Worm (Caenorhabditis elegans) whole organism, late embryonic: ENCODE data around the gene T21B4.15.

Experiments used
- C08G9.2 ChIP-seq: sonication (generic microtip); optimal IDR thresholded peaks from 2 replicates; lab custom pipeline; 2016; ENCODE audit warnings: mild to moderate bottlenecking, missing genetic modification characterization, moderate library complexity, missing compliant biosample characterization
- C38D4.7 ChIP-seq: fragments of 200-800 bp; sonication (Bioruptor generic); optimal IDR thresholded peaks from 2 replicates; lab custom pipeline; 2018; ENCODE audit warnings: mild to moderate bottlenecking, missing genetic modification characterization, moderate library complexity, missing compliant biosample characterization
- K09A11.1 ChIP-seq: sonication (generic microtip); optimal IDR thresholded peaks from 2 replicates; lab custom pipeline; 2017; ENCODE audit warnings: antibody characterized with exemption, mild to moderate bottlenecking, missing genetic modification characterization, missing compliant biosample characterization; ENCODE audit not compliant: insufficient read depth
- T23F11.4 ChIP-seq: fragments of 200-800 bp; sonication (Bioruptor generic); optimal IDR thresholded peaks from 2 replicates; lab custom pipeline; 2018; ENCODE audit warnings: mild to moderate bottlenecking, missing genetic modification characterization, missing compliant biosample characterization
- ahr-1 ChIP-seq: sonication (generic microtip); optimal IDR thresholded peaks from 2 replicates; lab custom pipeline; 2016; ENCODE audit warnings: missing genetic modification characterization, missing compliant biosample characterization
- ama-1 ChIP-seq: fragments of 150-350 bp; optimal IDR thresholded peaks from 2 replicates; lab custom pipeline; 2014
- ceh-14 ChIP-seq: sonication (generic microtip); optimal IDR thresholded peaks from 2 replicates; lab custom pipeline; 2016; ENCODE audit warnings: missing genotype, missing genetic modification characterization, missing compliant biosample characterization
- ceh-2 ChIP-seq: sonication (generic microtip); optimal IDR thresholded peaks from 2 replicates; lab custom pipeline; 2016; ENCODE audit warnings: missing genotype, missing genetic modification characterization, missing compliant biosample characterization
- ceh-22 ChIP-seq: sonication (generic microtip); optimal IDR thresholded peaks from 2 replicates; lab custom pipeline; 2017; ENCODE audit warnings: missing biosample characterization, missing genetic modification characterization
- ceh-24 ChIP-seq: sonication (generic microtip); optimal IDR thresholded peaks from 2 replicates; lab custom pipeline; 2016; ENCODE audit warnings: mild to moderate bottlenecking, missing genetic modification characterization, missing compliant biosample characterization
- ceh-31 ChIP-seq: sonication (generic microtip); optimal IDR thresholded peaks from 2 replicates; lab custom pipeline; 2016; ENCODE audit warnings: missing genetic modification characterization, missing compliant biosample characterization
- ceh-34 ChIP-seq: sonication (generic microtip); optimal IDR thresholded peaks from 2 replicates; lab custom pipeline; 2016; ENCODE audit warnings: mild to moderate bottlenecking, missing genetic modification characterization, missing compliant biosample characterization
- ceh-48 ChIP-seq: sonication (generic microtip); optimal IDR thresholded peaks from 2 replicates; lab custom pipeline; 2016; ENCODE audit warnings: missing genetic modification characterization, inconsistent platforms, missing compliant biosample characterization
- ceh-6 ChIP-seq: fragments of 200-800 bp; sonication (Bioruptor generic); optimal IDR thresholded peaks from 2 replicates; lab custom pipeline; 2018; ENCODE audit warnings: mild to moderate bottlenecking, missing genetic modification characterization, missing compliant biosample characterization
- che-1 ChIP-seq: sonication (generic microtip); optimal IDR thresholded peaks from 2 replicates; lab custom pipeline; 2016; ENCODE audit warnings: mild to moderate bottlenecking, missing genetic modification characterization, missing compliant biosample characterization
- dve-1 ChIP-seq: sonication (generic microtip); optimal IDR thresholded peaks from 2 replicates; lab custom pipeline; 2017; ENCODE audit warnings: antibody characterized with exemption, mild to moderate bottlenecking, missing genetic modification characterization, missing compliant biosample characterization
- elt-2 ChIP-seq: sonication (generic microtip); optimal IDR thresholded peaks from 2 replicates; lab custom pipeline; 2016; ENCODE audit warnings: missing genetic modification reagents, missing genetic modification characterization, missing compliant biosample characterization
- ets-4 ChIP-seq: sonication (generic microtip); optimal IDR thresholded peaks from 2 replicates; lab custom pipeline; 2016; ENCODE audit warnings: missing genetic modification characterization, missing compliant biosample characterization
- fkh-6 ChIP-seq: sonication (generic microtip); optimal IDR thresholded peaks from 2 replicates; lab custom pipeline; 2016; ENCODE audit warnings: missing genetic modification characterization, missing compliant biosample characterization
- hlh-6 ChIP-seq: sonication (generic microtip); optimal IDR thresholded peaks from 2 replicates; lab custom pipeline; 2016; ENCODE audit warnings: missing genotype, missing genetic modification characterization, missing compliant biosample characterization
- lim-6 ChIP-seq: sonication (generic microtip); optimal IDR thresholded peaks from 2 replicates; lab custom pipeline; 2016; ENCODE audit warnings: missing genetic modification characterization, missing compliant biosample characterization
- lin-11 ChIP-seq: fragments of 200-800 bp; sonication (Bioruptor generic); optimal IDR thresholded peaks from 2 replicates; lab custom pipeline; 2018; ENCODE audit warnings: mild to moderate bottlenecking, missing genetic modification characterization, missing compliant biosample characterization
- madf-2 ChIP-seq: sonication (generic microtip); optimal IDR thresholded peaks from 2 replicates; lab custom pipeline; 2017; ENCODE audit warnings: missing genetic modification characterization, missing compliant biosample characterization
- mec-3 ChIP-seq: sonication (generic microtip); optimal IDR thresholded peaks from 2 replicates; lab custom pipeline; 2016; ENCODE audit warnings: borderline replicate concordance, missing genetic modification characterization, missing compliant biosample characterization
- odd-2 ChIP-seq: sonication (generic microtip); optimal IDR thresholded peaks from 2 replicates; lab custom pipeline; 2017; ENCODE audit warnings: antibody characterized with exemption, mild to moderate bottlenecking, missing genetic modification characterization, missing compliant biosample characterization
- pat-9 ChIP-seq: fragments of 200-800 bp; sonication (Bioruptor generic); optimal IDR thresholded peaks from 2 replicates; lab custom pipeline; 2018; ENCODE audit warnings: mild to moderate bottlenecking, missing genetic modification characterization, moderate library complexity, missing compliant biosample characterization
- pqm-1 ChIP-seq: sonication (generic microtip); optimal IDR thresholded peaks from 2 replicates; lab custom pipeline; 2016; ENCODE audit warnings: missing genetic modification characterization, missing compliant biosample characterization
- pros-1 ChIP-seq: fragments of 150-350 bp; optimal IDR thresholded peaks from 2 replicates; lab custom pipeline; 2014; ENCODE audit warnings: missing biosample characterization, missing genetic modification reagents, missing genetic modification characterization
- rnt-1 ChIP-seq: sonication (generic microtip); optimal IDR thresholded peaks from 2 replicates; lab custom pipeline; 2016; ENCODE audit warnings: missing genetic modification characterization, missing compliant biosample characterization
- ttx-3 ChIP-seq: sonication (generic microtip); optimal IDR thresholded peaks from 2 replicates; lab custom pipeline; 2016; ENCODE audit warnings: missing genetic modification reagents, missing genetic modification characterization, missing compliant biosample characterization
- unc-42 ChIP-seq: sonication (generic microtip); optimal IDR thresholded peaks from 2 replicates; lab custom pipeline; 2016; ENCODE audit warnings: missing genotype, missing genetic modification characterization, missing compliant biosample characterization
- unc-55 ChIP-seq: sonication (generic microtip); optimal IDR thresholded peaks from 2 replicates; lab custom pipeline; 2017; ENCODE audit warnings: missing biosample characterization, missing genetic modification reagents, missing genetic modification characterization
- unc-86 ChIP-seq: sonication (generic microtip); optimal IDR thresholded peaks from 2 replicates; lab custom pipeline; 2016; ENCODE audit warnings: missing genetic modification characterization, missing compliant biosample characterization
- ztf-16 ChIP-seq: sonication (generic microtip); optimal IDR thresholded peaks from 2 replicates; lab custom pipeline; 2017; ENCODE audit warnings: missing genetic modification characterization, missing compliant biosample characterization

Gene T21B4.15

ce11 chrII:12465557-12465956, 24.4 kb upstream of the T21B4.15 start, which contains the start of gene sre-37:
TSS of gene sre-37 (plus strand) at chrII:12465857.
- TF ChIP-seq che-1, result no peak
- TF ChIP-seq, all 69 proteins: peak for 0

DNA sequence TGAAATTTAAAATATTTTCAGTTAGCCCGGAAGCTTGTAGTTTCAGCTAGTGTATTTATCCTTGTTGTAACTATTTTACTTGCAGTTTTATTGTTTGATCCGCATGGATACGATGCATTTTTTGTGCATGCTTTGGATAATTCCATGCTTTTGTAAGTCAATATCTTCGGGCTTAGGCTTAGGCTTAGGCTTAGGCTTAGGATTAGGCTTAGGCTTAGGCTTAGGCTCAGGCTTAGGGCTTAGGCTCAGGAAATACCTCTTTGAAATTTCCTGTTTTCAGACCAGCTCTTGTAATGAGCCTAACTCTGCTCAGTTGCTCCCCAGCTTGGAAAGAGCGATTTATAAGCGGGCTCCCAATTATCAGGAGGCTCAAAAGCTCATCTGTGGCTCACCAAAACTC, 23.0 kb upstream of the T21B4.15 start, which contains the start of gene srg-16:
TSS of gene srg-16 (plus strand) at position 87 of the 400 bp plus-strand sequence.
- no peak for TF ChIP-seq lim-6 (tag; lab: Kevin White, UChicago)
- TF ChIP-seq hlh-6 (tag; lab: Kevin White, UChicago), result no peak
- TF ChIP-seq fkh-6 (tag; lab: Kevin White, UChicago), result no peak
- TF ChIP-seq ceh-6, result no peak
- TF ChIP-seq elt-2 (tag; lab: Kevin White, UChicago), result no peak
- no peak for TF ChIP-seq ztf-16 (tag; lab: Kevin White, UChicago)
- TF ChIP-seq dve-1, result peak; percentile 55
- no peak for TF ChIP-seq rnt-1 (tag; lab: Kevin White, UChicago)
- TF ChIP-seq, all 69 proteins: peak for 1

DNA sequence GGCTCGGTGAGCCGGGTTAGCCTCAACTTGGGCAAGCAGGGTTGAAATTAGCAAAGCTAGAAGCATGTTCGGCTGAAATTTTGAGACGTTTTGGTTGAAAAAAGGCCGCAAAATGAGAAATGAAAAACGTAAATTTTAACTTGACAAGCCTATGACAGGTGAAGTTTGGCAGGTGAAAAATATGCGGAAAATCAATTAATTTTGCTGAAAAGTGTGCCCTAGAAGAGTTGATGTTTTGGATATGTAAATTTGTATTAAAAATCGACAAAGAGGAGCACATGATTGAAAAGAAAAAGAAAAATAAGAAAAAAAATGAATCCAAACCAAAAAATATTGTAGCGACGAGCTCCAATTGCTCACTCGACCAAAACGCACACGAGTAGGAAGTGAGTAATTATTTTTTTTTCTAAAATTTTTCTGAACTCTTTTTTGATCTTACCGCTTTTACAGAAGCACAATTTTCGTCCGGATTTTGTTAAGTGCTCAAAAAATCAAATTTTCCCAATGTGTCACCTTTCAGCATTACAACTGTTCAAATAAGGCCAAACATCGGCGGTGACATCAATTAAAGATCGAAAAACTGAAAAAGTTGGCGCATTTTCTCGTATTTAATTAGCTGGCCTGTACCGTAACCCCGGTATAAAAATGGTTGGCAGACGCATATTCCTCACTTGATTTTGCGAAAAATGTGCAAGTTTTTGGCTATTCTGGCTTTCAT, 18.7 kb upstream of the T21B4.15 start, which contains the start of the genes F15A4.5 and phat-8:
TSS of gene F15A4.5 (minus strand) at position 101 of the 718 bp plus-strand sequence.
TSS of gene phat-8 (plus strand) at position 668 of the 718 bp plus-strand sequence.
- no peak for TF ChIP-seq K09A11.1 (tag; lab: Kevin White, UChicago)
- TF ChIP-seq unc-86 (tag; lab: Kevin White, UChicago), result no peak
- no peak for TF ChIP-seq ets-4 (tag; lab: Kevin White, UChicago)
- no peak for TF ChIP-seq pros-1 (tag; lab: Kevin White, UChicago)
- TF ChIP-seq ceh-34 (tag; lab: Kevin White, UChicago), result no peak
- no peak for TF ChIP-seq odd-2 (tag; lab: Kevin White, UChicago)
- no peak for TF ChIP-seq pat-9 (tag; lab: Kevin White, UChicago)
- no peak for TF ChIP-seq ceh-48 (tag; lab: Kevin White, UChicago)
- TF ChIP-seq T23F11.4 (GFP tag; lab: Kevin White, UChicago), result no peak
- no peak for TF ChIP-seq lim-6 (tag; lab: Kevin White, UChicago)
- TF ChIP-seq unc-55 (GFP tag; lab: Kevin White, UChicago), result no peak
- no peak for TF ChIP-seq ztf-16 (tag; lab: Kevin White, UChicago)
- TF ChIP-seq ceh-22, result no peak
- TF ChIP-seq unc-42 (tag; lab: Kevin White, UChicago), result no peak
- no peak for TF ChIP-seq ceh-6
- TF ChIP-seq, all 69 proteins: peak for 0

ce11 chrII:12473406-12473805, 16.6 kb upstream of the T21B4.15 start, which contains the start of gene srg-17:
TSS of gene srg-17 (plus strand) at chrII:12473706.
- no peak for TF ChIP-seq ztf-16 (tag; lab: Kevin White, UChicago)
- no peak for TF ChIP-seq ceh-6
- no peak for TF ChIP-seq C38D4.7 (GFP tag; lab: Kevin White, UChicago)
- no peak for TF ChIP-seq madf-2 (tag; lab: Kevin White, UChicago)
- TF ChIP-seq ama-1 (lab: Kevin White, UChicago), result no peak
- no peak for TF ChIP-seq lin-11 (tag; lab: Kevin White, UChicago)
- TF ChIP-seq ceh-24 (tag; lab: Kevin White, UChicago), result no peak
- no peak for TF ChIP-seq pqm-1 (tag; lab: Kevin White, UChicago)
- no peak for TF ChIP-seq fkh-6 (tag; lab: Kevin White, UChicago)
- no peak for TF ChIP-seq mec-3 (tag; lab: Kevin White, UChicago)
- TF ChIP-seq ceh-31 (tag; lab: Kevin White, UChicago), result no peak
- no peak for TF ChIP-seq lim-6 (tag; lab: Kevin White, UChicago)
- no peak for TF ChIP-seq ahr-1 (tag; lab: Kevin White, UChicago)
- no peak for TF ChIP-seq ceh-2 (tag; lab: Kevin White, UChicago)
- TF ChIP-seq ceh-14, result no peak
- TF ChIP-seq C08G9.2 (tag; lab: Kevin White, UChicago), result no peak
- no peak for TF ChIP-seq T23F11.4 (GFP tag; lab: Kevin White, UChicago)
- no peak for TF ChIP-seq K09A11.1 (tag; lab: Kevin White, UChicago)
- TF ChIP-seq ttx-3, result no peak
